Worm (Caenorhabditis elegans) whole organism, L1 larva: ENCODE results near the gene rpl-32.

ENCODE experiments used
- C34B4.2 ChIP-seq: sonication (generic microtip); optimal IDR thresholded peaks from 2 replicates; lab custom pipeline; 2017; ENCODE audit warnings: mild to moderate bottlenecking, missing genetic modification characterization, missing compliant biosample characterization
- F16B12.6 ChIP-seq: fragments of 150-350 bp; optimal IDR thresholded peaks from 2 replicates; lab custom pipeline; 2014; ENCODE audit warnings: missing biosample characterization, missing genetic modification characterization
- Y116A8C.19 ChIP-seq: sonication (generic microtip); optimal IDR thresholded peaks from 2 replicates; lab custom pipeline; 2016; ENCODE audit warnings: missing compliant biosample characterization, missing genetic modification characterization, borderline replicate concordance
- ceh-82 ChIP-seq, 3 experiments: fragments of 150-350 bp in 1 of 3; sonication (generic microtip) in 2 of 3; optimal IDR thresholded peaks; 2 replicates each; lab custom pipeline; 2014 to 2017; ENCODE audit warnings: missing biosample characterization in 3 of 3, missing genetic modification characterization in 3 of 3
- ceh-88 ChIP-seq: fragments of 200-800 bp; sonication (Bioruptor generic); IDR thresholded peaks from 2 replicates; pipeline ENCODE4 v1.3.6; 2022; ENCODE audit warnings: missing genetic modification characterization, missing compliant biosample characterization
- ceh-90 ChIP-seq: sonication (generic microtip); optimal IDR thresholded peaks from 2 replicates; lab custom pipeline; 2016; ENCODE audit warnings: missing genetic modification characterization, missing compliant biosample characterization
- dsc-1 ChIP-seq: sonication (generic microtip); optimal IDR thresholded peaks from 2 replicates; lab custom pipeline; 2016; ENCODE audit warnings: mild to moderate bottlenecking, missing genetic modification characterization, missing compliant biosample characterization
- efl-1 ChIP-seq, 4 experiments: fragments of 150-350 bp; optimal IDR thresholded peaks in 3 of 4; peaks in 1 of 4; 1 replicate in 1 of 4; 2 replicates in 3 of 4; lab custom pipeline; 2014; ENCODE audit warnings: missing biosample characterization in 2 of 4, missing genetic modification characterization in 2 of 4, missing genetic modification reagents in 2 of 4
- efl-3 ChIP-seq: fragments of 200-800 bp; sonication (Bioruptor generic); optimal IDR thresholded peaks from 2 replicates; lab custom pipeline; 2018; ENCODE audit warnings: mild to moderate bottlenecking, missing genetic modification characterization, missing compliant biosample characterization
- egl-27 ChIP-seq, 2 experiments: fragments of 150-350 bp in 1 of 2; sonication (generic microtip); optimal IDR thresholded peaks; 3 replicates each; lab custom pipeline; 2017 to 2018; ENCODE audit warnings: missing biosample characterization in 2 of 2, missing genetic modification characterization in 2 of 2, missing genetic modification reagents in 2 of 2
- elt-2 ChIP-seq: sonication (generic microtip); optimal IDR thresholded peaks from 2 replicates; lab custom pipeline; 2016; ENCODE audit warnings: missing genetic modification characterization, mild to moderate bottlenecking, inconsistent platforms, missing compliant biosample characterization, missing genetic modification reagents
- ets-5 ChIP-seq: fragments of 200-800 bp; sonication (Bioruptor generic); IDR thresholded peaks from 2 replicates; pipeline ENCODE4 v1.3.6; 2022; ENCODE audit warnings: missing genetic modification characterization, missing compliant biosample characterization
- fkh-8 ChIP-seq: sonication (generic microtip); optimal IDR thresholded peaks from 2 replicates; lab custom pipeline; 2016; ENCODE audit warnings: mild to moderate bottlenecking, missing genetic modification characterization, missing compliant biosample characterization
- fos-1 ChIP-seq: fragments of 150-350 bp; optimal IDR thresholded peaks from 2 replicates; lab custom pipeline; 2014; ENCODE audit warnings: missing biosample characterization, missing genetic modification characterization
- hlh-17 ChIP-seq: fragments of 200-800 bp; sonication (Bioruptor generic); optimal IDR thresholded peaks from 2 replicates; lab custom pipeline; 2018; ENCODE audit warnings: missing genetic modification characterization, mild to moderate bottlenecking, missing compliant biosample characterization, moderate library complexity, borderline replicate concordance
- hlh-4 ChIP-seq: sonication (generic microtip); optimal IDR thresholded peaks from 2 replicates; lab custom pipeline; 2016; ENCODE audit warnings: mild to moderate bottlenecking, missing genetic modification characterization, missing compliant biosample characterization
- hpl-2 ChIP-seq: fragments of 150-350 bp; optimal IDR thresholded peaks from 2 replicates; lab custom pipeline; 2014; ENCODE audit warnings: missing biosample characterization, missing genetic modification reagents, missing genetic modification characterization
- irx-1 ChIP-seq: sonication (generic microtip); optimal IDR thresholded peaks from 2 replicates; lab custom pipeline; 2016; ENCODE audit warnings: missing genetic modification characterization, missing compliant biosample characterization
- isw-1 ChIP-seq: fragments of 200-800 bp; sonication (Bioruptor generic); IDR thresholded peaks from 2 replicates; pipeline ENCODE4 v1.3.6; 2022; ENCODE audit warnings: missing genetic modification characterization, missing compliant biosample characterization
- lin-13 ChIP-seq: fragments of 150-350 bp; optimal IDR thresholded peaks from 2 replicates; lab custom pipeline; 2014; ENCODE audit warnings: missing biosample characterization, missing genetic modification reagents, missing genetic modification characterization
- lin-35 ChIP-seq, 2 experiments: fragments of 150-350 bp; optimal IDR thresholded peaks; 2 replicates each; lab custom pipeline; 2014; ENCODE audit warnings: missing biosample characterization in 2 of 2, missing genetic modification characterization in 2 of 2, missing genetic modification reagents in 2 of 2
- lin-39 ChIP-seq: fragments of 150-350 bp; optimal IDR thresholded peaks from 2 replicates; lab custom pipeline; 2014; ENCODE audit warnings: missing biosample characterization, missing genetic modification reagents, missing genetic modification characterization
- lir-3 ChIP-seq: sonication (generic microtip); optimal IDR thresholded peaks from 2 replicates; lab custom pipeline; 2016; ENCODE audit warnings: mild to moderate bottlenecking, missing genetic modification characterization, moderate library complexity, missing compliant biosample characterization; ENCODE audit not compliant: poor library complexity
- lsy-2 ChIP-seq, 2 experiments: fragments of 150-350 bp; optimal IDR thresholded peaks; 2 replicates each; lab custom pipeline; 2014; ENCODE audit warnings: missing biosample characterization in 2 of 2, missing genetic modification characterization in 2 of 2
- mab-9 ChIP-seq: fragments of 200-800 bp; sonication (Bioruptor generic); IDR thresholded peaks from 2 replicates; pipeline ENCODE4 v1.3.6; 2022; ENCODE audit warnings: missing genetic modification reagents, missing genetic modification characterization, missing compliant biosample characterization
- mdl-1 ChIP-seq, 2 experiments: fragments of 150-350 bp; optimal IDR thresholded peaks; 2 replicates each; lab custom pipeline; 2014 to 2017; ENCODE audit warnings: missing biosample characterization in 2 of 2, missing genetic modification characterization in 2 of 2, inconsistent platforms in 1 of 2
- mef-2 ChIP-seq: fragments of 150-350 bp; optimal IDR thresholded peaks from 2 replicates; lab custom pipeline; 2014; ENCODE audit warnings: missing biosample characterization, missing genetic modification characterization
- mep-1 ChIP-seq: fragments of 150-350 bp; optimal IDR thresholded peaks from 2 replicates; lab custom pipeline; 2014; ENCODE audit warnings: missing biosample characterization, missing genetic modification characterization
- nhr-11 ChIP-seq: fragments of 150-350 bp; optimal IDR thresholded peaks from 2 replicates; lab custom pipeline; 2014; ENCODE audit warnings: missing biosample characterization, missing genetic modification characterization
- nhr-12 ChIP-seq: sonication (generic microtip); optimal IDR thresholded peaks from 2 replicates; lab custom pipeline; 2017; ENCODE audit warnings: missing biosample characterization, missing genetic modification characterization
- nhr-19 ChIP-seq: fragments of 200-800 bp; sonication (Bioruptor generic); conservative IDR thresholded peaks from 2 replicates; pipeline ENCODE4 v1.3.6; 2022; ENCODE audit warnings: missing genetic modification characterization, missing compliant biosample characterization
- nhr-237 ChIP-seq: fragments of 150-350 bp; optimal IDR thresholded peaks from 2 replicates; lab custom pipeline; 2014; ENCODE audit warnings: missing biosample characterization, missing genetic modification characterization
- nhr-47 ChIP-seq: sonication (generic microtip); optimal IDR thresholded peaks from 2 replicates; lab custom pipeline; 2016; ENCODE audit warnings: mild to moderate bottlenecking, missing genetic modification characterization, moderate library complexity, missing compliant biosample characterization
- nhr-71 ChIP-seq: sonication (generic microtip); optimal IDR thresholded peaks from 2 replicates; lab custom pipeline; 2016; ENCODE audit warnings: mild to moderate bottlenecking, missing genetic modification characterization, moderate library complexity, missing compliant biosample characterization
- nhr-76 ChIP-seq: sonication (generic microtip); optimal IDR thresholded peaks from 2 replicates; lab custom pipeline; 2017; ENCODE audit warnings: missing biosample characterization, missing genetic modification characterization
- nhr-77 ChIP-seq: fragments of 150-350 bp; optimal IDR thresholded peaks from 2 replicates; lab custom pipeline; 2014; ENCODE audit warnings: missing biosample characterization, missing genetic modification characterization
- nhr-84 ChIP-seq: sonication (generic microtip); optimal IDR thresholded peaks from 2 replicates; lab custom pipeline; 2017; ENCODE audit warnings: missing biosample characterization, missing genetic modification characterization
- nhr-85 ChIP-seq: sonication (generic microtip); peaks from one replicate; lab custom pipeline; 2016; ENCODE audit warnings: missing genetic modification characterization, inconsistent platforms, missing compliant biosample characterization
- nhr-90 ChIP-seq: sonication (generic microtip); optimal IDR thresholded peaks from 2 replicates; lab custom pipeline; 2016; ENCODE audit warnings: mild to moderate bottlenecking, missing genetic modification characterization, missing compliant biosample characterization; ENCODE audit not compliant: poor library complexity
- pag-3 ChIP-seq: sonication (generic microtip); optimal IDR thresholded peaks from 2 replicates; lab custom pipeline; 2017; ENCODE audit warnings: missing genetic modification characterization, mild to moderate bottlenecking, missing compliant biosample characterization, antibody characterized with exemption, borderline replicate concordance; ENCODE audit not compliant: insufficient read depth
- pax-3 ChIP-seq: fragments of 200-800 bp; sonication (Bioruptor generic); optimal IDR thresholded peaks from 2 replicates; lab custom pipeline; 2018; ENCODE audit warnings: mild to moderate bottlenecking, missing genetic modification characterization, moderate library complexity, missing compliant biosample characterization
- rnt-1 ChIP-seq: sonication (generic microtip); optimal IDR thresholded peaks from 2 replicates; lab custom pipeline; 2016; ENCODE audit warnings: mild to moderate bottlenecking, missing genetic modification characterization, moderate library complexity, missing compliant biosample characterization
- skn-1 ChIP-seq: fragments of 150-350 bp; optimal IDR thresholded peaks from 2 replicates; lab custom pipeline; 2014; ENCODE audit warnings: missing biosample characterization, missing genetic modification characterization
- sox-4 ChIP-seq: sonication (generic microtip); optimal IDR thresholded peaks from 2 replicates; lab custom pipeline; 2016; ENCODE audit warnings: missing genetic modification characterization, missing compliant biosample characterization
- sptf-1 ChIP-seq: fragments of 150-350 bp; optimal IDR thresholded peaks from 2 replicates; lab custom pipeline; 2014; ENCODE audit warnings: missing biosample characterization, missing genetic modification characterization
- sup-37 ChIP-seq: fragments of 200-800 bp; sonication (Bioruptor generic); optimal IDR thresholded peaks from 2 replicates; lab custom pipeline; 2018; ENCODE audit warnings: mild to moderate bottlenecking, missing genetic modification characterization, missing compliant biosample characterization
- swsn-7 ChIP-seq: sonication (generic microtip); optimal IDR thresholded peaks from 2 replicates; lab custom pipeline; 2016; ENCODE audit warnings: missing genetic modification characterization, missing compliant biosample characterization
- tbx-2 ChIP-seq: sonication (generic microtip); optimal IDR thresholded peaks from 2 replicates; lab custom pipeline; 2016; ENCODE audit warnings: missing genetic modification characterization, missing compliant biosample characterization
- tlp-1 ChIP-seq: fragments of 150-350 bp; optimal IDR thresholded peaks from 2 replicates; lab custom pipeline; 2014; ENCODE audit warnings: missing biosample characterization, missing genetic modification characterization
- unc-130 ChIP-seq: fragments of 150-350 bp; optimal IDR thresholded peaks from 2 replicates; lab custom pipeline; 2017; ENCODE audit warnings: missing biosample characterization, missing genetic modification characterization, inconsistent platforms
- unc-86 ChIP-seq: sonication (generic microtip); optimal IDR thresholded peaks from 2 replicates; lab custom pipeline; 2016; ENCODE audit warnings: missing genetic modification characterization, missing compliant biosample characterization
- unc-98 ChIP-seq: fragments of 200-800 bp; sonication (Bioruptor generic); IDR thresholded peaks from 2 replicates; pipeline ENCODE4 v1.3.6; 2022; ENCODE audit warnings: missing genetic modification characterization, missing compliant biosample characterization
- vab-15 ChIP-seq: sonication (generic microtip); optimal IDR thresholded peaks from 2 replicates; lab custom pipeline; 2017; ENCODE audit warnings: missing genotype, mild to moderate bottlenecking, missing genetic modification characterization, missing compliant biosample characterization

rpl-32 gene

DNA sequence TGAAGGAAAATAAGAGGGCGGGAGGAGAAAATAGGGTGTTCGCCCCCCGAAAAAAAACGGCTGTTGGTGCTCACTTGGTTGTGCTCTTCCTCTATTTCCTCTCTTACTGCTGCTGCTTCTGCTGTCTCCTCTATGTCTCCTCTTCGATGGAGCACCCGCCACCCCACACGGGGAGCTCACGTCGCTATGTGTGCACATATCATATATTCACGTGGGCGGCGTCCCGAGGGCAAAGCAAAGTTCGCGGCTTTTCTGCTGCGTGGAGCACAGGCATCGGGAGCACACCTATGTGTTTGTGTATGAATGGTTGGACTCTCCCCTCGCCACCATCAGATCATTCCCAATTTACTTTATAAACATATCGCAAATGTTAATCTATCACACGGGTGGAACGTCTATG is 43.5 kb downstream of the rpl-32 start:
- TF ChIP-seq isw-1 (GFP tag; lab: Robert Waterston, UW) (no peak), unc-130 (no peak), efl-3 (GFP tag; lab: Kevin White, UChicago) (no peak), dsc-1 (tag; lab: Kevin White, UChicago) (no peak), elt-2 (tag; lab: Kevin White, UChicago) (no peak), skn-1 (no peak), nhr-84 (tag; lab: Kevin White, UChicago) (no peak), sox-4 (tag; lab: Kevin White, UChicago) (no peak), egl-27 (tag; optimal IDR thresholded peaks at IDR 0.05; lab: Kevin White, UChicago) (no peak), lsy-2 (tag; optimal IDR thresholded peaks at IDR 0.05; lab: Kevin White, UChicago) (peak in 1 of 2 experiments; percentile 0), lin-39 (tag; lab: Kevin White, UChicago) (no peak), F16B12.6 (tag; lab: Kevin White, UChicago) (no peak), nhr-12 (tag; lab: Kevin White, UChicago) (no peak), hlh-17 (GFP tag; lab: Kevin White, UChicago) (no peak), nhr-11 (no peak), pax-3 (tag; lab: Kevin White, UChicago) (no peak), swsn-7 (tag; lab: Kevin White, UChicago) (peak; percentile 16), hlh-4 (tag; lab: Kevin White, UChicago) (no peak), fos-1 (tag; lab: Kevin White, UChicago) (no peak), irx-1 (tag; lab: Kevin White, UChicago) (peak; percentile 1), nhr-71 (tag; lab: Kevin White, UChicago) (peak; percentile 49), mep-1 (tag; lab: Kevin White, UChicago) (no peak), tlp-1 (no peak), nhr-76 (tag; lab: Kevin White, UChicago) (no peak), fkh-8 (tag; lab: Kevin White, UChicago) (peak; percentile 67), lir-3 (tag; lab: Kevin White, UChicago) (no peak), sptf-1 (no peak), ceh-82 (tag; optimal IDR thresholded peaks at IDR 0.05; lab: Kevin White, UChicago) (no peak), rnt-1 (no peak), nhr-77 (tag; lab: Kevin White, UChicago) (no peak), unc-98 (GFP tag; lab: Robert Waterston, UW) (no peak), mef-2 (tag; lab: Kevin White, UChicago) (no peak), pag-3 (tag; lab: Kevin White, UChicago) (no peak), ceh-88 (GFP tag; lab: Robert Waterston, UW) (no peak), nhr-85 (tag; lab: Kevin White, UChicago) (no peak), nhr-90 (tag; lab: Kevin White, UChicago) (no peak), ets-5 (GFP tag; lab: Robert Waterston, UW) (no peak), tbx-2 (peak; percentile 10), sup-37 (GFP tag; lab: Kevin White, UChicago) (no peak), Y116A8C.19 (tag; lab: Kevin White, UChicago) (no peak), vab-15 (no peak), efl-1 (optimal IDR thresholded peaks at IDR 0.05; lab: Kevin White, UChicago) (no peak), efl-1 (GFP tag; optimal IDR thresholded peaks at IDR 0.05 in 1 of 2; lab: Kevin White, UChicago) (peak in 1 of 2 experiments; percentile 93), hpl-2 (GFP tag; lab: Kevin White, UChicago) (no peak), lin-13 (GFP tag; lab: Kevin White, UChicago) (no peak), lin-35 (GFP tag; optimal IDR thresholded peaks at IDR 0.05; lab: Kevin White, UChicago) (no peak), nhr-237 (tag; lab: Kevin White, UChicago) (no peak), nhr-47 (peak; percentile 19), ceh-90 (no peak), mab-9 (GFP tag; lab: Robert Waterston, UW) (no peak), nhr-19 (GFP tag; lab: Robert Waterston, UW) (no peak), C34B4.2 (tag; lab: Kevin White, UChicago) (no peak), unc-86 (tag; lab: Kevin White, UChicago) (no peak), mdl-1 (tag; optimal IDR thresholded peaks at IDR 0.05; lab: Kevin White, UChicago) (peak in 1 of 2 experiments; percentile 75)
